Fruit fly (Drosophila melanogaster) whole organism, prepupa: ENCODE measurements around the gene CG6333.

Source experiments
- Blimp-1 ChIP-seq: fragments of 200-800 bp; sonication (Bioruptor generic); optimal IDR thresholded peaks from 3 replicates; lab custom pipeline; 2017; ENCODE audit warnings: missing biosample characterization, missing genetic modification characterization, mild to moderate bottlenecking, moderate library complexity, missing genetic modification reagents
- CG10669 ChIP-seq: fragments of 200-800 bp; sonication (Bioruptor generic); optimal IDR thresholded peaks from 3 replicates; lab custom pipeline; 2018; ENCODE audit warnings: missing biosample characterization, mild to moderate bottlenecking, missing genetic modification characterization, moderate library complexity
- CG11294 ChIP-seq: fragments of 200-800 bp; sonication (Bioruptor generic); IDR thresholded peaks from 2 replicates; pipeline ENCODE4 v1.3.6; 2022; ENCODE audit warnings: missing biosample characterization, missing genetic modification characterization
- CG34406 ChIP-seq: fragments of 200-800 bp; sonication (Bioruptor generic); optimal IDR thresholded peaks from 3 replicates; lab custom pipeline; 2016; ENCODE audit warnings: missing biosample characterization, missing genetic modification characterization
- CG8119 ChIP-seq: fragments of 200-800 bp; sonication (Bioruptor generic); IDR thresholded peaks from 3 replicates; pipeline ENCODE4 v1.3.6; 2022; ENCODE audit warnings: missing biosample characterization, missing genetic modification characterization
- Eip75B ChIP-seq: fragments of 200-800 bp; sonication (Bioruptor generic); optimal IDR thresholded peaks from 3 replicates; lab custom pipeline; 2016; ENCODE audit warnings: missing biosample characterization, missing genetic modification characterization
- Ets21C ChIP-seq: fragments of 200-800 bp; sonication (Bioruptor generic); optimal IDR thresholded peaks from 3 replicates; lab custom pipeline; 2016; ENCODE audit warnings: missing biosample characterization, missing genetic modification characterization
- Lpt ChIP-seq: fragments of 200-800 bp; sonication (Bioruptor generic); optimal IDR thresholded peaks from 3 replicates; lab custom pipeline; 2016; ENCODE audit warnings: missing biosample characterization, missing genetic modification characterization
- acj6 ChIP-seq: fragments of 200-800 bp; sonication (Bioruptor generic); optimal IDR thresholded peaks from 3 replicates; lab custom pipeline; 2016; ENCODE audit warnings: missing biosample characterization, missing genetic modification characterization
- fd85E ChIP-seq: fragments of 200-800 bp; sonication (Bioruptor generic); optimal IDR thresholded peaks from 3 replicates; lab custom pipeline; 2016; ENCODE audit warnings: missing biosample characterization, missing genetic modification characterization
- vri ChIP-seq: fragments of 200-800 bp; sonication (Bioruptor generic); optimal IDR thresholded peaks from 3 replicates; lab custom pipeline; 2016; ENCODE audit warnings: missing biosample characterization, mild to moderate bottlenecking, missing genetic modification characterization

DNA sequence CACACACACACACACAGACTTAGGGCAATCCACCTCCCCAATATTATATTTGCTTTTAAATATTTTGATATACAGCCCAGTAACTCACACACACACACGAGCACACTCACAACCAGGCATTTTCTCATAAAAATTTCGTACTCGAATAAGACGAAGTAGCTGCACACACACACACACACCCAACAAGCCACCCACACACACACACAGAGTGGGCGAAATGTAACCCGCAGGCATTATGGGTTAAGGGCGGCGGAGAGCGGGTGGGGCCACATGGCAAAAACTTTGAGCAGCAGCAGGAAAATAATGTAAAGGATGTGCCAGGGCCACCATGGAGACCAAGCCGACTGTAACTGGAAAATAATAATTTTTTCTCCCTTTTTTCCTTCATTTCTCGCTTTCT is 44.4 kb downstream of the CG6333 start:
- TF ChIP-seq Eip75B (no peak), CG10669 (GFP tag; lab: Kevin White, UChicago) (no peak), Lpt (no peak), Ets21C (GFP tag; lab: Kevin White, UChicago) (no peak), vri (GFP tag; lab: Kevin White, UChicago) (no peak), Blimp-1 (no peak), CG11294 (GFP tag; lab: Robert Waterston, UW) (no peak), CG34406 (no peak), CG8119 (GFP tag; lab: Robert Waterston, UW) (no peak), acj6 (GFP tag; lab: Kevin White, UChicago) (no peak), fd85E (no peak)
